Fruit fly (Drosophila melanogaster) whole organism, wandering third instar larva: Measurements from ENCODE around the gene rtet.

Source experiments
- CG9705 ChIP-seq: fragments of 200-800 bp; sonication (Bioruptor generic); optimal IDR thresholded peaks from 2 replicates; lab custom pipeline; 2018; ENCODE audit warnings: missing biosample characterization, mild to moderate bottlenecking, missing genetic modification characterization
- Hnf4 ChIP-seq: fragments of 200-800 bp; sonication (Bioruptor generic); optimal IDR thresholded peaks from 2 replicates; lab custom pipeline; 2016; ENCODE audit warnings: missing biosample characterization, mild to moderate bottlenecking, missing genetic modification characterization
- Hr83 ChIP-seq: fragments of 200-300 bp; sonication (Bioruptor generic); optimal IDR thresholded peaks from 2 replicates; lab custom pipeline; 2016; ENCODE audit warnings: missing biosample characterization, mild to moderate bottlenecking, missing genetic modification characterization, moderate library complexity; ENCODE audit not compliant: poor library complexity, severe bottlenecking
- Mio ChIP-seq: sonication (Bioruptor generic); optimal IDR thresholded peaks from 2 replicates; lab custom pipeline; 2016; ENCODE audit warnings: missing biosample characterization, missing genetic modification characterization
- N ChIP-seq: fragments of >200 bp; optimal IDR thresholded peaks from 2 replicates; lab custom pipeline; 2018; ENCODE audit warnings: missing biosample characterization, missing external identifiers, missing genetic modification characterization
- dmrt93B ChIP-seq: fragments of 200-800 bp; sonication (Bioruptor generic); optimal IDR thresholded peaks from 2 replicates; lab custom pipeline; 2018; ENCODE audit warnings: missing biosample characterization, mild to moderate bottlenecking, missing genetic modification characterization
- foxo ChIP-seq, 2 experiments: fragments of 200-800 bp; sonication (Bioruptor generic); optimal IDR thresholded peaks; 2 replicates in 1 of 2; 3 replicates in 1 of 2; lab custom pipeline; 2016 to 2017; ENCODE audit warnings: missing biosample characterization in 2 of 2, missing genetic modification characterization in 2 of 2
- psq ChIP-seq: fragments of 200-800 bp; sonication (Bioruptor generic); optimal IDR thresholded peaks from 3 replicates; lab custom pipeline; 2017; ENCODE audit warnings: missing biosample characterization, mild to moderate bottlenecking, missing genetic modification characterization, moderate library complexity
- sv ChIP-seq: fragments of 200-800 bp; sonication (Bioruptor generic); optimal IDR thresholded peaks from 3 replicates; lab custom pipeline; 2016; ENCODE audit warnings: missing biosample characterization, missing genetic modification characterization
- woc ChIP-seq: sonication (Bioruptor generic); optimal IDR thresholded peaks from 2 replicates; lab custom pipeline; 2016; ENCODE audit warnings: missing biosample characterization, mild to moderate bottlenecking, missing genetic modification characterization

rtet gene

DNA sequence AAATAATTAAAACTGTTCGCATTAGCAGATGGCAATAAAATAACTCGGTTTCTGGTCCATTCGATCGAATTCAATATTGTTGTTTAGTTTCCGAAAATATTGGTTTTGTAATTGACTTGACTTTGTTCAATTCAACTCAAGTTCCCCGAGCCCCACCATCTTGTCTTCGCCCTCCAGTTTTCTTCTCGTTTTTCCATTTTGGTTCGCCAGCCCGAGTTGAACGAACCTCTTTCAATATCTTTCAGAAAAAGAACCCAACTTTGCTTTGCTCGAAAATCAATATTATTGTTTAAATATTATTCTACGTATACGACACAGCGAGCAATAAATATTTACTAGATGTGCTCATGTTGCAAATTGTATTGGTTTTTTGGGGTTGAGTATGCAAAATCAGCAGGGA is 50.4 kb downstream of the rtet start:
- TF ChIP-seq dmrt93B (GFP tag; lab: Kevin White, UChicago), result no peak
- no peak for TF ChIP-seq CG9705 (GFP tag; lab: Kevin White, UChicago)
- no peak for TF ChIP-seq Hnf4
- no peak for TF ChIP-seq foxo (GFP tag; optimal IDR thresholded peaks at IDR 0.05; lab: Kevin White, UChicago)
- TF ChIP-seq Mio (GFP tag; lab: Kevin White, UChicago), result no peak
- TF ChIP-seq sv (GFP tag; lab: Kevin White, UChicago), result no peak
- no peak for TF ChIP-seq woc (GFP tag; lab: Kevin White, UChicago)
- no peak for TF ChIP-seq N (GFP tag; lab: Kevin White, UChicago)
- TF ChIP-seq Hr83 (GFP tag; lab: Kevin White, UChicago), result no peak
- TF ChIP-seq psq (GFP tag; lab: Kevin White, UChicago), result no peak
